Fruit fly (Drosophila melanogaster) whole organism, embryonic: ENCODE results near the gene Mdr65.

ENCODE experiments used
- B-H1 ChIP-seq: fragments of 200-800 bp; sonication (Bioruptor generic); IDR thresholded peaks from 3 replicates; pipeline ENCODE4 v1.3.6; 2022; ENCODE audit warnings: missing biosample characterization, missing genetic modification characterization
- CG10654 ChIP-seq: fragments of 200-800 bp; sonication (Bioruptor generic); optimal IDR thresholded peaks from 2 replicates; lab custom pipeline; 2016; ENCODE audit warnings: missing biosample characterization, missing genetic modification characterization
- CG12155 ChIP-seq: fragments of 200-800 bp; sonication (Bioruptor generic); optimal IDR thresholded peaks from 3 replicates; lab custom pipeline; 2016; ENCODE audit warnings: missing biosample characterization, missing genetic modification characterization
- CG12942 ChIP-seq: fragments of 200-800 bp; sonication (Bioruptor generic); optimal IDR thresholded peaks from 3 replicates; lab custom pipeline; 2016; ENCODE audit warnings: missing biosample characterization, missing genetic modification characterization
- CG13287 ChIP-seq: fragments of 200-800 bp; sonication (Bioruptor generic); IDR thresholded peaks from 2 replicates; pipeline ENCODE4 v1.3.6; 2022; ENCODE audit warnings: missing biosample characterization, missing genetic modification characterization; ENCODE audit not compliant: partially characterized antibody
- CG13894 ChIP-seq: fragments of 200-800 bp; sonication (Bioruptor generic); optimal IDR thresholded peaks from 3 replicates; lab custom pipeline; 2018; ENCODE audit warnings: missing biosample characterization, mild to moderate bottlenecking, missing genetic modification characterization, moderate library complexity
- CG14050 ChIP-seq: fragments of 200-800 bp; sonication (Bioruptor generic); IDR thresholded peaks from 3 replicates; pipeline ENCODE4 v1.3.6; 2022; ENCODE audit warnings: missing biosample characterization, missing genetic modification characterization
- CG14965 ChIP-seq: fragments of 200-800 bp; sonication (Bioruptor generic); optimal IDR thresholded peaks from 2 replicates; lab custom pipeline; 2016; ENCODE audit warnings: missing biosample characterization, missing genetic modification characterization, borderline replicate concordance
- CG15073 ChIP-seq: fragments of 200-800 bp; sonication (Bioruptor generic); optimal IDR thresholded peaks from 2 replicates; lab custom pipeline; 2016; ENCODE audit warnings: missing biosample characterization, missing genetic modification characterization
- CG17612 ChIP-seq: fragments of 200-800 bp; sonication (Bioruptor generic); IDR thresholded peaks from 2 replicates; pipeline ENCODE4 v1.3.6; 2022; ENCODE audit warnings: missing biosample characterization, missing genetic modification characterization
- CG17912 ChIP-seq: fragments of 200-800 bp; sonication (Bioruptor generic); optimal IDR thresholded peaks from 2 replicates; lab custom pipeline; 2018; ENCODE audit warnings: missing biosample characterization, mild to moderate bottlenecking, missing genetic modification characterization
- CG2129 ChIP-seq: fragments of 200-800 bp; sonication (Bioruptor generic); IDR thresholded peaks from 2 replicates; pipeline ENCODE4 v1.3.6; 2022; ENCODE audit warnings: missing biosample characterization, missing genetic modification characterization; ENCODE audit not compliant: partially characterized antibody
- CG3847 ChIP-seq: fragments of 200-800 bp; sonication (Bioruptor generic); IDR thresholded peaks from 2 replicates; pipeline ENCODE4 v1.3.6; 2022; ENCODE audit warnings: missing biosample characterization, missing genetic modification characterization
- CG3995 ChIP-seq: fragments of 200-800 bp; sonication (Bioruptor generic); optimal IDR thresholded peaks from 3 replicates; lab custom pipeline; 2016; ENCODE audit warnings: missing biosample characterization, missing genetic modification characterization
- CG6254 ChIP-seq: fragments of 200-800 bp; sonication (Bioruptor generic); optimal IDR thresholded peaks from 3 replicates; lab custom pipeline; 2017; ENCODE audit warnings: mild to moderate bottlenecking, missing biosample characterization, missing genetic modification reagents, missing genetic modification characterization
- CG6791 ChIP-seq: fragments of 200-800 bp; sonication (Bioruptor generic); IDR thresholded peaks from 3 replicates; pipeline ENCODE4 v1.3.6; 2022; ENCODE audit warnings: missing biosample characterization, missing genetic modification characterization; ENCODE audit not compliant: partially characterized antibody
- CG7745 ChIP-seq: fragments of 200-800 bp; sonication (Bioruptor generic); optimal IDR thresholded peaks from 2 replicates; lab custom pipeline; 2018; ENCODE audit warnings: missing biosample characterization, mild to moderate bottlenecking, missing genetic modification characterization, moderate library complexity
- CG9215 ChIP-seq: fragments of 200-800 bp; sonication (Bioruptor generic); IDR thresholded peaks from 2 replicates; pipeline ENCODE4 v1.3.6; 2022; ENCODE audit warnings: missing biosample characterization, missing genetic modification characterization
- CG9609 ChIP-seq: fragments of 200-800 bp; sonication (Bioruptor generic); optimal IDR thresholded peaks from 3 replicates; lab custom pipeline; 2016; ENCODE audit warnings: missing biosample characterization, missing genetic modification characterization
- CG9797 ChIP-seq: fragments of 200-800 bp; sonication (Bioruptor generic); optimal IDR thresholded peaks from 3 replicates; lab custom pipeline; 2018; ENCODE audit warnings: missing biosample characterization, mild to moderate bottlenecking, missing genetic modification characterization
- CG9932 ChIP-seq: fragments of 200-800 bp; sonication (Bioruptor generic); IDR thresholded peaks from 2 replicates; pipeline ENCODE4 v1.3.6; 2022; ENCODE audit warnings: missing biosample characterization, missing genetic modification characterization
- CHES-1-like ChIP-seq: fragments of 200-800 bp; sonication (Bioruptor generic); optimal IDR thresholded peaks from 2 replicates; lab custom pipeline; 2016; ENCODE audit warnings: missing biosample characterization, missing genetic modification characterization
- Camta ChIP-seq: fragments of 200-800 bp; sonication (Bioruptor generic); optimal IDR thresholded peaks from 2 replicates; lab custom pipeline; 2016; ENCODE audit warnings: missing biosample characterization, missing genetic modification characterization
- E2f2 ChIP-seq: fragments of 200-800 bp; sonication (Bioruptor generic); IDR thresholded peaks from 2 replicates; pipeline ENCODE4 v1.3.6; 2022; ENCODE audit warnings: missing biosample characterization, missing genetic modification characterization
- Ets97D ChIP-seq: fragments of 200-800 bp; sonication (Bioruptor generic); optimal IDR thresholded peaks from 3 replicates; lab custom pipeline; 2016; ENCODE audit warnings: missing biosample characterization, missing genetic modification characterization
- Fer3 ChIP-seq: fragments of 200-800 bp; sonication (Bioruptor generic); optimal IDR thresholded peaks from 2 replicates; lab custom pipeline; 2018; ENCODE audit warnings: missing biosample characterization, mild to moderate bottlenecking, missing genetic modification characterization, moderate library complexity
- Hand ChIP-seq: fragments of 200-800 bp; sonication (Bioruptor generic); optimal IDR thresholded peaks from 2 replicates; lab custom pipeline; 2017; ENCODE audit warnings: mild to moderate bottlenecking, missing biosample characterization, missing genetic modification reagents, missing genetic modification characterization
- Hmx ChIP-seq: fragments of 200-800 bp; sonication (Bioruptor generic); optimal IDR thresholded peaks from 2 replicates; lab custom pipeline; 2016; ENCODE audit warnings: missing biosample characterization, missing genetic modification characterization
- Hr3 ChIP-seq: fragments of 200-800 bp; sonication (Bioruptor generic); optimal IDR thresholded peaks from 3 replicates; lab custom pipeline; 2016; ENCODE audit warnings: missing biosample characterization, missing genetic modification characterization
- Jarid2 ChIP-seq: fragments of 200-800 bp; sonication (Bioruptor generic); optimal IDR thresholded peaks from 3 replicates; lab custom pipeline; 2017; ENCODE audit warnings: mild to moderate bottlenecking, missing biosample characterization, missing genetic modification reagents, missing genetic modification characterization
- Kr ChIP-seq: fragments of 200-800 bp; sonication (Bioruptor generic); optimal IDR thresholded peaks from 2 replicates; lab custom pipeline; 2017; ENCODE audit warnings: missing biosample characterization, mild to moderate bottlenecking, missing genetic modification characterization
- Lhr ChIP-seq: fragments of 200-800 bp; sonication (Bioruptor generic); optimal IDR thresholded peaks from 3 replicates; lab custom pipeline; 2017; ENCODE audit warnings: mild to moderate bottlenecking, missing biosample characterization, missing genetic modification reagents, missing genetic modification characterization
- MESR4 ChIP-seq: fragments of 200-800 bp; sonication (Bioruptor generic); optimal IDR thresholded peaks from 2 replicates; lab custom pipeline; 2018; ENCODE audit warnings: missing biosample characterization, mild to moderate bottlenecking, missing genetic modification characterization, moderate library complexity
- Opbp ChIP-seq: fragments of 200-800 bp; sonication (Bioruptor generic); IDR thresholded peaks from 3 replicates; pipeline ENCODE4 v1.3.6; 2022; ENCODE audit warnings: missing biosample characterization, missing genetic modification characterization; ENCODE audit not compliant: partially characterized antibody
- Scr ChIP-seq: fragments of 200-800 bp; sonication (Bioruptor generic); IDR thresholded peaks from 2 replicates; pipeline ENCODE4 v1.3.6; 2022; ENCODE audit warnings: missing biosample characterization, missing genetic modification characterization; ENCODE audit not compliant: partially characterized antibody
- Sry-β ChIP-seq: fragments of 200-800 bp; sonication (Bioruptor generic); optimal IDR thresholded peaks from 2 replicates; lab custom pipeline; 2018; ENCODE audit warnings: missing biosample characterization, mild to moderate bottlenecking, missing genetic modification characterization, moderate library complexity
- bigmax ChIP-seq: fragments of 200-800 bp; sonication (Bioruptor generic); optimal IDR thresholded peaks from 2 replicates; lab custom pipeline; 2018; ENCODE audit warnings: missing biosample characterization, mild to moderate bottlenecking, missing genetic modification characterization
- cas ChIP-seq: fragments of 200-800 bp; sonication (Bioruptor generic); IDR thresholded peaks from 2 replicates; pipeline ENCODE4 v1.3.6; 2022; ENCODE audit warnings: missing biosample characterization, missing genetic modification characterization
- caup ChIP-seq: fragments of 200-800 bp; sonication (Bioruptor generic); optimal IDR thresholded peaks from 3 replicates; lab custom pipeline; 2017; ENCODE audit warnings: missing biosample characterization, mild to moderate bottlenecking, missing genetic modification characterization, moderate library complexity; ENCODE audit not compliant: severe bottlenecking
- ewg ChIP-seq: fragments of 200-800 bp; sonication (Bioruptor generic); optimal IDR thresholded peaks from 3 replicates; lab custom pipeline; 2017; ENCODE audit warnings: mild to moderate bottlenecking, missing biosample characterization, missing genetic modification reagents, missing genetic modification characterization
- gro ChIP-seq: fragments of 200-800 bp; sonication (Bioruptor generic); optimal IDR thresholded peaks from 2 replicates; lab custom pipeline; 2016; ENCODE audit warnings: missing biosample characterization, missing genetic modification characterization
- nom ChIP-seq: fragments of 200-800 bp; sonication (Bioruptor generic); optimal IDR thresholded peaks from 2 replicates; lab custom pipeline; 2017; ENCODE audit warnings: missing biosample characterization, missing genetic modification characterization, mild to moderate bottlenecking, moderate library complexity, missing genetic modification reagents
- onecut ChIP-seq: fragments of 200-800 bp; sonication (Bioruptor generic); IDR thresholded peaks from 2 replicates; pipeline ENCODE4 v1.3.6; 2022; ENCODE audit warnings: missing biosample characterization, missing genetic modification characterization
- sc ChIP-seq, 3 experiments: fragments of >200 bp in 2 of 3; fragments of 200-800 bp in 1 of 3; sonication (Bioruptor generic) in 1 of 3; optimal IDR thresholded peaks; 2 replicates in 2 of 3; 3 replicates in 1 of 3; lab custom pipeline; 2017; ENCODE audit warnings: mild to moderate bottlenecking in 1 of 3, missing biosample characterization in 1 of 3, missing genetic modification characterization in 1 of 3, missing genetic modification reagents in 1 of 3
- scrt ChIP-seq: fragments of 200-800 bp; sonication (Bioruptor generic); optimal IDR thresholded peaks from 2 replicates; lab custom pipeline; 2018; ENCODE audit warnings: missing biosample characterization, mild to moderate bottlenecking, missing genetic modification characterization, moderate library complexity
- shn ChIP-seq: fragments of 200-800 bp; sonication (Bioruptor generic); optimal IDR thresholded peaks from 3 replicates; lab custom pipeline; 2016; ENCODE audit warnings: missing biosample characterization, missing genetic modification characterization
- sisA ChIP-seq: fragments of 200-800 bp; sonication (Bioruptor generic); IDR thresholded peaks from 2 replicates; pipeline ENCODE4 v1.3.6; 2022; ENCODE audit warnings: missing biosample characterization, missing genetic modification characterization
- tgo ChIP-seq: fragments of 200-800 bp; sonication (Bioruptor generic); IDR thresholded peaks from 3 replicates; pipeline ENCODE4 v1.3.6; 2022; ENCODE audit warnings: missing biosample characterization, missing genetic modification characterization

Gene Mdr65

dm6 chr3L:6192822-6193555 lies 52.6 kb downstream of the Mdr65 start, which contains the start of the genes Sf3b6 and Tnpo (continued):
- TF ChIP-seq CG14965 (GFP tag; lab: Kevin White, UChicago) (no peak), CG3847 (GFP tag; lab: Robert Waterston, UW) (peak; percentile 90), Jarid2 (GFP tag; lab: Kevin White, UChicago) (no peak), Scr (peak; percentile 74), sc (optimal IDR thresholded peaks at IDR 0.05; lab: Kevin White, UChicago) (no peak), sc (GFP tag; optimal IDR thresholded peaks at IDR 0.05; lab: Kevin White, UChicago) (no peak), Hr3 (GFP tag; lab: Kevin White, UChicago) (peak; percentile 87), Ets97D (GFP tag; lab: Kevin White, UChicago) (peak; percentile 78), CG9797 (peak; percentile 99), Sry-β (GFP tag; lab: Kevin White, UChicago) (peak; percentile 70), CG17612 (GFP tag; lab: Robert Waterston, UW) (no peak), Fer3 (tag; lab: Kevin White, UChicago) (no peak), CG17912 (GFP tag; lab: Kevin White, UChicago) (no peak), CG9932 (peak; percentile 93), scrt (GFP tag; lab: Kevin White, UChicago) (peak; percentile 65), CG15073 (peak; percentile 39), Camta (peak; percentile 69), CG12942 (GFP tag; lab: Kevin White, UChicago) (peak; percentile 83), cas (GFP tag; lab: Robert Waterston, UW) (0 out of 2 replicates have a peak, but pooled peaks have one; percentile 44), CG10654 (GFP tag; lab: Kevin White, UChicago) (peak; percentile 67), ewg (GFP tag; lab: Kevin White, UChicago) (no peak), CHES-1-like (peak; percentile 66), B-H1 (peak; percentile 63; the same call in 2 of the 3 replicates), Hmx (GFP tag; lab: Kevin White, UChicago) (peak; percentile 68), CG2129 (GFP tag; lab: Robert Waterston, UW) (peak; percentile 52), CG13287 (GFP tag; lab: Robert Waterston, UW) (peak; percentile 61), Opbp (no peak), MESR4 (GFP tag; lab: Kevin White, UChicago) (peak; percentile 53), CG3995 (GFP tag; lab: Kevin White, UChicago) (peak; percentile 91), Lhr (peak; percentile 78), CG9215 (GFP tag; lab: Robert Waterston, UW) (peak; percentile 88), Kr (GFP tag; lab: Kevin White, UChicago) (no peak), E2f2 (GFP tag; lab: Robert Waterston, UW) (peak; percentile 65), onecut (no peak), bigmax (no peak), CG9609 (peak; percentile 81), caup (GFP tag; lab: Kevin White, UChicago) (peak; percentile 73), CG6791 (GFP tag; lab: Robert Waterston, UW) (peak; percentile 43; the same call in 1 of the 3 replicates), Hand (GFP tag; lab: Kevin White, UChicago) (peak; percentile 2), tgo (GFP tag; lab: Robert Waterston, UW) (peak; percentile 86), CG7745 (tag; lab: Kevin White, UChicago) (no peak), nom (no peak), CG12155 (GFP tag; lab: Kevin White, UChicago) (peak; percentile 91), gro (GFP tag; lab: Kevin White, UChicago) (no peak), CG13894 (tag; lab: Kevin White, UChicago) (no peak), sisA (peak; percentile 84), CG6254 (GFP tag; lab: Kevin White, UChicago) (peak; percentile 48), CG14050 (GFP tag; lab: Robert Waterston, UW) (peak; percentile 62; the same call in 2 of the 3 replicates), shn (GFP tag; lab: Kevin White, UChicago) (peak; percentile 62)
